Worm (Caenorhabditis elegans): ENCODE measurements around the gene Y61B8B.3.

DNA sequence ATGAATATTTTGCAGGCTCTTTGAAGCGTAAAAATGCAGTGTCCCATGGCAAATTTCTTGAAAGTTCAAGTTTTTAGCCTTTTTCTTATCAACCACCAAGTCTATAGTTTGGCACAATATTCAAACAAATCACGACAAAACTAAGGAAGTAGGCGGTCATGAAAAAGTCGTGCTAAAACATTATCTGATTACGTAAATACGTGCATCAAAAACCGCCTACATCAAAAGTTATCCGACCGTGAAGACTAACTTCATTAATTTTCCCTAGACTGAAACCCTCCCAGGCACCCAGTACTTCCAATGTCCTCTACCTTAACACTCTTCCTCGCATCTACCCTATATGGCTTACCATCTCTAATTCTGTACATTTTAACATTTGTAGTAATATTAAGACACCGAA is 16.2 kb upstream of the Y61B8B.3 start, which contains the start of gene srg-44:
- TF ChIP-seq ztf-23 (GFP tag; IDR thresholded peaks at IDR 0.05) (no peak), med-1 (GFP tag; optimal IDR thresholded peaks at IDR 0.05; ENCODE audit: insufficient read depth) (no peak), klf-2 (GFP tag; conservative IDR thresholded peaks at IDR 0.05) (no peak), T22C8.4 (GFP tag; IDR thresholded peaks at IDR 0.05) (no peak), ztf-29 (GFP tag; IDR thresholded peaks at IDR 0.05) (no peak), tab-1 (GFP tag; IDR thresholded peaks at IDR 0.05) (no peak), flt-1 (GFP tag; IDR thresholded peaks at IDR 0.05) (no peak), ref-1 (GFP tag; conservative IDR thresholded peaks at IDR 0.05) (no peak)

All from whole organism, midembryonic.